Comparison of ENCODE assay signal across 6 fruit fly cellular contexts in genomic region chr3R:16025587-16026223, dm6.
A peak's percentile ranks its signal among the peaks of the same experiment; 100 is the strongest.
TF ChIP-seq lines count a peak whose summit lies in the region.

Gene pnr (plus strand): TSS chr3R:16026079.

- no peak for TF ChIP-seq CTCF in whole organism, embryonic (GFP tag; optimal IDR thresholded peaks at IDR 0.05; lab: Kevin White, UChicago)

TF ChIP-seq in whole organism, 6 proteins besides CTCF, POLR2A, EP300 and RAD21:
- peak; percentile 63 for TF ChIP-seq CG8478 (optimal IDR thresholded peaks at IDR 0.05; lab: Kevin White, UChicago)
- peak; percentile 84 for TF ChIP-seq Dll (optimal IDR thresholded peaks at IDR 0.05; lab: Kevin White, UChicago)
- no peak for TF ChIP-seq psq (optimal IDR thresholded peaks at IDR 0.05; lab: Kevin White, UChicago)

TF ChIP-seq in whole organism, adult, 20 proteins besides CTCF, POLR2A, EP300 and RAD21:
- no peak for TF ChIP-seq cnc (optimal IDR thresholded peaks at IDR 0.05; lab: Kevin White, UChicago)
- TF ChIP-seq cic (GFP tag; optimal IDR thresholded peaks at IDR 0.05; lab: Kevin White, UChicago): no peak
- TF ChIP-seq pad (GFP tag; optimal IDR thresholded peaks at IDR 0.05; lab: Kevin White, UChicago): peak; percentile 37
- TF ChIP-seq ovo (GFP tag; optimal IDR thresholded peaks at IDR 0.05; lab: Kevin White, UChicago): peak; percentile 3

TF ChIP-seq in whole organism, embryonic, 481 proteins besides CTCF, POLR2A, EP300 and RAD21 (continues in another document):
- TF ChIP-seq CG2712 (tag; optimal IDR thresholded peaks at IDR 0.05; lab: Kevin White, UChicago) (peak; percentile 40), hbn (GFP tag; IDR thresholded peaks at IDR 0.05; lab: Robert Waterston, UW; ENCODE audit: partially characterized antibody) (peak; percentile 30; the same call in 1 of the 2 replicates), grn (GFP tag; optimal IDR thresholded peaks at IDR 0.05; lab: Kevin White, UChicago) (peak; percentile 98), az2 (GFP tag; optimal IDR thresholded peaks at IDR 0.05; lab: Kevin White, UChicago) (no peak), CG10979 (tag; optimal IDR thresholded peaks at IDR 0.05; lab: Kevin White, UChicago) (peak; percentile 25), sens-2 (GFP tag; IDR thresholded peaks at IDR 0.05; lab: Robert Waterston, UW) (peak; percentile 12; the same call in 1 of the 2 replicates), Rfx (GFP tag; IDR thresholded peaks at IDR 0.05; lab: Robert Waterston, UW) (0 out of 2 replicates have a peak, but pooled peaks have one; percentile 24), eyg (GFP tag; optimal IDR thresholded peaks at IDR 0.05; lab: Kevin White, UChicago) (no peak), gce (GFP tag; IDR thresholded peaks at IDR 0.05; lab: Robert Waterston, UW) (peak; percentile 39; the same call in 1 of the 3 replicates), Vsx1 (GFP tag; optimal IDR thresholded peaks at IDR 0.05; lab: Kevin White, UChicago) (peak; percentile 32), CG31224 (GFP tag; IDR thresholded peaks at IDR 0.05; lab: Robert Waterston, UW) (no peak), psq (GFP tag; optimal IDR thresholded peaks at IDR 0.05; lab: Kevin White, UChicago) (no peak), CG6689 (GFP tag; IDR thresholded peaks at IDR 0.05; lab: Robert Waterston, UW) (0 out of 2 replicates have a peak, but pooled peaks have one; percentile 20), Oli (tag; optimal IDR thresholded peaks at IDR 0.05; lab: Kevin White, UChicago) (no peak), Med (GFP tag; lab: Kevin White, UChicago) (peak; percentile 89), amos (GFP tag; IDR thresholded peaks at IDR 0.05; lab: Robert Waterston, UW; ENCODE audit: partially characterized antibody) (no peak; the same call in 1 of the 2 replicates), Kr (GFP tag; optimal IDR thresholded peaks at IDR 0.05; lab: Kevin White, UChicago) (peak; percentile 48), Ets65A (GFP tag; lab: Kevin White, UChicago) (peak; percentile 40), BEAF-32 (GFP tag; optimal IDR thresholded peaks at IDR 0.05; lab: Kevin White, UChicago) (no peak)

TF ChIP-seq in whole organism, prepupa, 60 proteins besides CTCF, POLR2A, EP300 and RAD21 (continues in another document):
- no peak for TF ChIP-seq topi (GFP tag; optimal IDR thresholded peaks at IDR 0.05; lab: Kevin White, UChicago)
- no peak for TF ChIP-seq CG6808 (GFP tag; optimal IDR thresholded peaks at IDR 0.05; lab: Kevin White, UChicago)
- TF ChIP-seq Sox102F (GFP tag; optimal IDR thresholded peaks at IDR 0.05; lab: Kevin White, UChicago): peak; percentile 14
- peak; percentile 29 for TF ChIP-seq esn (GFP tag; optimal IDR thresholded peaks at IDR 0.05; lab: Kevin White, UChicago)
- peak; percentile 54 for TF ChIP-seq vri (GFP tag; optimal IDR thresholded peaks at IDR 0.05; lab: Kevin White, UChicago)
- TF ChIP-seq ss (GFP tag; optimal IDR thresholded peaks at IDR 0.05; lab: Kevin White, UChicago): peak in 1 of 2 experiments; percentile 17
- peak; percentile 5 for TF ChIP-seq Eip75B (GFP tag; optimal IDR thresholded peaks at IDR 0.05; lab: Kevin White, UChicago)
- peak; percentile 78 for TF ChIP-seq Eip78C (GFP tag; lab: Kevin White, UChicago)
- peak; percentile 4 for TF ChIP-seq CG7368 (GFP tag; optimal IDR thresholded peaks at IDR 0.05; lab: Kevin White, UChicago)
- TF ChIP-seq CG31627 (GFP tag; optimal IDR thresholded peaks at IDR 0.05; lab: Kevin White, UChicago): no peak
- TF ChIP-seq achi (GFP tag; optimal IDR thresholded peaks at IDR 0.05; lab: Kevin White, UChicago): no peak
- peak; percentile 94 for TF ChIP-seq fkh (GFP tag; optimal IDR thresholded peaks at IDR 0.05; lab: Kevin White, UChicago)
- TF ChIP-seq net (GFP tag; optimal IDR thresholded peaks at IDR 0.05; lab: Kevin White, UChicago): peak; percentile 13
- TF ChIP-seq Gug (GFP tag; IDR thresholded peaks at IDR 0.05; lab: Robert Waterston, UW): no peak
- peak; percentile 68; the same call in 2 of the 3 replicates for TF ChIP-seq CG6163 (GFP tag; IDR thresholded peaks at IDR 0.05; lab: Robert Waterston, UW)
- peak; percentile 5 for TF ChIP-seq CG1621 (tag; optimal IDR thresholded peaks at IDR 0.05; lab: Kevin White, UChicago)
- no peak for TF ChIP-seq Hr38 (GFP tag; optimal IDR thresholded peaks at IDR 0.05; lab: Kevin White, UChicago)
- no peak for TF ChIP-seq Eip93F (GFP tag; optimal IDR thresholded peaks at IDR 0.05; lab: Kevin White, UChicago)
- peak; percentile 7 for TF ChIP-seq CG34406 (GFP tag; optimal IDR thresholded peaks at IDR 0.05; lab: Kevin White, UChicago)
- peak; percentile 23 for TF ChIP-seq CG3919 (GFP tag; optimal IDR thresholded peaks at IDR 0.05; lab: Kevin White, UChicago)
- TF ChIP-seq Met (GFP tag; optimal IDR thresholded peaks at IDR 0.05; lab: Kevin White, UChicago): peak; percentile 11
- TF ChIP-seq CG15336 (GFP tag; IDR thresholded peaks at IDR 0.05; lab: Robert Waterston, UW): 0 out of 2 replicates have a peak, but pooled peaks have one; percentile 12

TF ChIP-seq in whole organism, pupa, 21 proteins besides CTCF, POLR2A, EP300 and RAD21:
- no peak for TF ChIP-seq CG4496 (GFP tag; IDR thresholded peaks at IDR 0.05; lab: Robert Waterston, UW)
- TF ChIP-seq fd96Ca (GFP tag; IDR thresholded peaks at IDR 0.05; lab: Robert Waterston, UW): 0 out of 3 replicates have a peak, but pooled peaks have one; percentile 29
- TF ChIP-seq EcR (GFP tag; optimal IDR thresholded peaks at IDR 0.05; lab: Kevin White, UChicago): peak; percentile 20
- TF ChIP-seq gl (tag; optimal IDR thresholded peaks at IDR 0.05; lab: Kevin White, UChicago): peak; percentile 14
- no peak for TF ChIP-seq CG9948 (tag; optimal IDR thresholded peaks at IDR 0.05; lab: Kevin White, UChicago)
- 0 out of 2 replicates have a peak, but pooled peaks have one; percentile 27 for TF ChIP-seq rn (GFP tag; IDR thresholded peaks at IDR 0.05; lab: Robert Waterston, UW)
- peak; percentile 33; the same call in 1 of the 2 replicates for TF ChIP-seq CG32121 (GFP tag; IDR thresholded peaks at IDR 0.05; lab: Robert Waterston, UW)

TF ChIP-seq in whole organism, wandering third instar larva, 38 proteins besides CTCF, POLR2A, EP300 and RAD21:
- TF ChIP-seq CG32264 (GFP tag; optimal IDR thresholded peaks at IDR 0.05; lab: Kevin White, UChicago): no peak
- no peak for TF ChIP-seq Hnf4 (GFP tag; optimal IDR thresholded peaks at IDR 0.05; lab: Kevin White, UChicago)
- TF ChIP-seq psq (GFP tag; optimal IDR thresholded peaks at IDR 0.05; lab: Kevin White, UChicago): peak; percentile 5
- TF ChIP-seq tai (GFP tag; optimal IDR thresholded peaks at IDR 0.05; lab: Kevin White, UChicago): no peak
- TF ChIP-seq brk (GFP tag; optimal IDR thresholded peaks at IDR 0.05; lab: Kevin White, UChicago): no peak
- TF ChIP-seq ey (GFP tag; optimal IDR thresholded peaks at IDR 0.05; lab: Kevin White, UChicago): no peak
- TF ChIP-seq Hr83 (GFP tag; optimal IDR thresholded peaks at IDR 0.05; lab: Kevin White, UChicago; ENCODE audit: poor library complexity, severe bottlenecking): peak; percentile 53
- TF ChIP-seq pan (optimal IDR thresholded peaks at IDR 0.05; lab: Kevin White, UChicago): no peak
- no peak for TF ChIP-seq fru (GFP tag; optimal IDR thresholded peaks at IDR 0.05; lab: Kevin White, UChicago)
- no peak for TF ChIP-seq OdsH (GFP tag; optimal IDR thresholded peaks at IDR 0.05; lab: Kevin White, UChicago)
- no peak for TF ChIP-seq dsf (GFP tag; optimal IDR thresholded peaks at IDR 0.05; lab: Kevin White, UChicago; ENCODE audit: borderline replicate concordance)
- TF ChIP-seq Dif (GFP tag; optimal IDR thresholded peaks at IDR 0.05; lab: Kevin White, UChicago; ENCODE audit: partially characterized antibody): peak; percentile 51
- TF ChIP-seq sv (GFP tag; optimal IDR thresholded peaks at IDR 0.05; lab: Kevin White, UChicago): no peak
- TF ChIP-seq CrebA (GFP tag; optimal IDR thresholded peaks at IDR 0.05; lab: Kevin White, UChicago; ENCODE audit: borderline replicate concordance): no peak
- TF ChIP-seq Myc (optimal IDR thresholded peaks at IDR 0.05; lab: Kevin White, UChicago): no peak
- no peak for TF ChIP-seq Dfd (GFP tag; optimal IDR thresholded peaks at IDR 0.05; lab: Kevin White, UChicago)
- TF ChIP-seq GATAd (GFP tag; optimal IDR thresholded peaks at IDR 0.05; lab: Kevin White, UChicago): no peak
- TF ChIP-seq br (GFP tag; optimal IDR thresholded peaks at IDR 0.05; lab: Kevin White, UChicago): no peak
- TF ChIP-seq HLH106 (tag; optimal IDR thresholded peaks at IDR 0.05; lab: Kevin White, UChicago): no peak
- TF ChIP-seq dl (GFP tag; optimal IDR thresholded peaks at IDR 0.05; lab: Kevin White, UChicago; ENCODE audit: insufficient read depth in 1 of 2, partially characterized antibody in 2 of 2): peak; percentile 42 to 58
- no peak for TF ChIP-seq woc (GFP tag; optimal IDR thresholded peaks at IDR 0.05; lab: Kevin White, UChicago)
- TF ChIP-seq foxo (GFP tag; optimal IDR thresholded peaks at IDR 0.05; lab: Kevin White, UChicago): no peak
- no peak for TF ChIP-seq jim (GFP tag; optimal IDR thresholded peaks at IDR 0.05; lab: Kevin White, UChicago)
- no peak for TF ChIP-seq CG9705 (GFP tag; optimal IDR thresholded peaks at IDR 0.05; lab: Kevin White, UChicago)
- no peak for TF ChIP-seq usp (GFP tag; optimal IDR thresholded peaks at IDR 0.05; lab: Kevin White, UChicago)
- TF ChIP-seq Mio (GFP tag; optimal IDR thresholded peaks at IDR 0.05; lab: Kevin White, UChicago): no peak
- no peak for TF ChIP-seq sage (GFP tag; optimal IDR thresholded peaks at IDR 0.05; lab: Kevin White, UChicago)
- no peak for TF ChIP-seq dmrt93B (GFP tag; optimal IDR thresholded peaks at IDR 0.05; lab: Kevin White, UChicago)
- no peak for TF ChIP-seq Rel (GFP tag; optimal IDR thresholded peaks at IDR 0.05; lab: Kevin White, UChicago)
- peak; percentile 46 for TF ChIP-seq Rel (tag; optimal IDR thresholded peaks at IDR 0.05; lab: Kevin White, UChicago)
- peak; percentile 22 for TF ChIP-seq h (GFP tag; optimal IDR thresholded peaks at IDR 0.05; lab: Kevin White, UChicago)
- TF ChIP-seq rgr (GFP tag; optimal IDR thresholded peaks at IDR 0.05; lab: Kevin White, UChicago): peak; percentile 2
- TF ChIP-seq Vsx2 (GFP tag; optimal IDR thresholded peaks at IDR 0.05; lab: Kevin White, UChicago; ENCODE audit: partially characterized antibody): peak; percentile 76
- no peak for TF ChIP-seq Hr78 (GFP tag; optimal IDR thresholded peaks at IDR 0.05; lab: Kevin White, UChicago)
- TF ChIP-seq Jra (GFP tag; optimal IDR thresholded peaks at IDR 0.05; lab: Kevin White, UChicago): peak; percentile 3
- TF ChIP-seq Sp1 (GFP tag; optimal IDR thresholded peaks at IDR 0.05; lab: Kevin White, UChicago): no peak
- TF ChIP-seq Abd-B (GFP tag; optimal IDR thresholded peaks at IDR 0.05; lab: Kevin White, UChicago): no peak
- peak; percentile 14 for TF ChIP-seq N (GFP tag; optimal IDR thresholded peaks at IDR 0.05; lab: Kevin White, UChicago)
- TF ChIP-seq lola (GFP tag; optimal IDR thresholded peaks at IDR 0.05; lab: Kevin White, UChicago): no peak
TF ChIP-seq in whole organism, wandering third instar larva: peak in this region for 10.
